Worm (Caenorhabditis elegans) whole organism, mixed stage, embryonic: ENCODE data around the gene tbx-34.

Experiments used
- cnd-1 ChIP-seq: fragments of 200-800 bp; sonication (Bioruptor generic); optimal IDR thresholded peaks from 2 replicates; lab custom pipeline; 2018; ENCODE audit warnings: mild to moderate bottlenecking, missing genetic modification characterization, missing compliant biosample characterization
- flh-1 ChIP-seq: fragments of 200-800 bp; sonication (Bioruptor generic); optimal IDR thresholded peaks from 2 replicates; lab custom pipeline; 2018; ENCODE audit warnings: mild to moderate bottlenecking, missing genetic modification characterization, moderate library complexity, missing compliant biosample characterization
- lin-13 ChIP-seq: fragments of 150-350 bp; optimal IDR thresholded peaks from 2 replicates; lab custom pipeline; 2014; ENCODE audit warnings: missing biosample characterization, missing genetic modification characterization
- lsy-2 ChIP-seq: fragments of 150-350 bp; optimal IDR thresholded peaks from 2 replicates; lab custom pipeline; 2014; ENCODE audit warnings: missing biosample characterization, missing genetic modification characterization
- mep-1 ChIP-seq: fragments of 150-350 bp; optimal IDR thresholded peaks from 2 replicates; lab custom pipeline; 2017; ENCODE audit warnings: missing biosample characterization, missing genetic modification reagents, missing genetic modification characterization, inconsistent platforms
- nhr-237 ChIP-seq: fragments of 150-350 bp; optimal IDR thresholded peaks from 2 replicates; lab custom pipeline; 2014; ENCODE audit warnings: missing biosample characterization, missing genetic modification characterization
- nhr-28 ChIP-seq: fragments of 150-350 bp; optimal IDR thresholded peaks from 2 replicates; lab custom pipeline; 2014; ENCODE audit warnings: missing biosample characterization, missing genetic modification characterization
- snpc-4 ChIP-seq: fragments of 150-350 bp; optimal IDR thresholded peaks from 2 replicates; lab custom pipeline; 2014; ENCODE audit warnings: missing biosample characterization, missing genetic modification characterization
- unc-39 ChIP-seq: fragments of 150-350 bp; optimal IDR thresholded peaks from 2 replicates; lab custom pipeline; 2014; ENCODE audit warnings: missing biosample characterization, missing genetic modification characterization
- unc-62 ChIP-seq: fragments of 150-350 bp; optimal IDR thresholded peaks from 2 replicates; lab custom pipeline; 2014; ENCODE audit warnings: missing biosample characterization, missing genetic modification reagents, missing genetic modification characterization
- ztf-11 ChIP-seq: fragments of 150-350 bp; optimal IDR thresholded peaks from 2 replicates; lab custom pipeline; 2014; ENCODE audit warnings: missing biosample characterization, missing genetic modification characterization

DNA sequence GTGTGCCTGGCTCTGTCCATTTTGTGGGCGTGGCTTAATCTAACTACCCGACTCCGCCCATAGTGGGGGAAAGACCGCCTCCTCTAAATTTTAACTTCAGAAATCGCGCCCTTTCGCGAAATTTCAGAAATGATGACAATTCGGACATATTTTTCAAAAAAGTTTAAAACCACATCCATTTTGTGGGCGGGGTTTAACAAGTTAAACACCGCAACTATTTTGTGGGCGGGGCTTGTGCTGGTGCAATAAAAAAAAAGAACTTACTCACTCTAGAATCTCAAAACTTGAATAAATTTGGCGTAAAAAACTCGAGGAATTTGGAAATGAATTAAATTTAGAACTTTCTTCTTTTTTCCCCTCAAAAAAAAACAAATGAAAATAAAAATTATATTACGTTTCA, 47.5 kb downstream of the tbx-34 start:
- no peak for TF ChIP-seq flh-1 (GFP tag; lab: Kevin White, UChicago)
- no peak for TF ChIP-seq unc-62 (GFP tag; lab: Kevin White, UChicago)
- TF ChIP-seq lsy-2 (tag; lab: Kevin White, UChicago) = no peak
- TF ChIP-seq nhr-237 (tag; lab: Kevin White, UChicago) = no peak
- no peak for TF ChIP-seq nhr-28
- no peak for TF ChIP-seq snpc-4 (tag; lab: Kevin White, UChicago)
- TF ChIP-seq mep-1 (tag; lab: Kevin White, UChicago) = no peak
- no peak for TF ChIP-seq lin-13 (tag; lab: Kevin White, UChicago)
- no peak for TF ChIP-seq unc-39
- no peak for TF ChIP-seq cnd-1 (tag; lab: Kevin White, UChicago)
- TF ChIP-seq ztf-11 (tag; lab: Kevin White, UChicago) = no peak
